Worm (Caenorhabditis elegans) whole organism, L2 larva: ENCODE measurements around the gene F56H11.2.

Source experiments
- C34F6.9 ChIP-seq: fragments of 150-350 bp; optimal IDR thresholded peaks from 2 replicates; lab custom pipeline; 2014; ENCODE audit warnings: missing biosample characterization, missing genetic modification characterization
- F13H6.1 ChIP-seq: sonication (generic microtip); optimal IDR thresholded peaks from 2 replicates; lab custom pipeline; 2016; ENCODE audit warnings: missing genetic modification characterization, missing compliant biosample characterization
- Y55F3AM.14 ChIP-seq: fragments of 200-800 bp; sonication (Bioruptor generic); optimal IDR thresholded peaks from 2 replicates; lab custom pipeline; 2018; ENCODE audit warnings: mild to moderate bottlenecking, missing genetic modification characterization, missing compliant biosample characterization
- ZK546.5 ChIP-seq: sonication (generic microtip); optimal IDR thresholded peaks from 2 replicates; lab custom pipeline; 2017; ENCODE audit warnings: missing biosample characterization, missing genetic modification characterization
- alr-1 ChIP-seq: fragments of 150-350 bp; optimal IDR thresholded peaks from 2 replicates; lab custom pipeline; 2014; ENCODE audit warnings: missing biosample characterization, missing genetic modification characterization
- ama-1 ChIP-seq: fragments of 150-350 bp; optimal IDR thresholded peaks from 2 replicates; lab custom pipeline; 2018; ENCODE audit warnings: inconsistent platforms
- blmp-1 ChIP-seq: sonication (generic microtip); optimal IDR thresholded peaks from 2 replicates; lab custom pipeline; 2017; ENCODE audit warnings: missing genetic modification characterization, mild to moderate bottlenecking, missing compliant biosample characterization, antibody characterized with exemption, moderate library complexity; ENCODE audit not compliant: insufficient read depth
- ceh-82 ChIP-seq: fragments of 150-350 bp; optimal IDR thresholded peaks from 2 replicates; lab custom pipeline; 2014; ENCODE audit warnings: missing biosample characterization, missing genetic modification characterization
- dmd-4 ChIP-seq: sonication (generic microtip); optimal IDR thresholded peaks from 2 replicates; lab custom pipeline; 2017; ENCODE audit warnings: missing biosample characterization, missing genetic modification characterization
- elt-1 ChIP-seq: fragments of 150-350 bp; optimal IDR thresholded peaks from 2 replicates; lab custom pipeline; 2014; ENCODE audit warnings: missing biosample characterization, missing genetic modification characterization
- elt-3 ChIP-seq: sonication (generic microtip); optimal IDR thresholded peaks from 2 replicates; lab custom pipeline; 2017; ENCODE audit warnings: missing biosample characterization, missing genetic modification characterization
- fos-1 ChIP-seq: fragments of 150-350 bp; optimal IDR thresholded peaks from 2 replicates; lab custom pipeline; 2014; ENCODE audit warnings: missing biosample characterization, missing genetic modification characterization
- lin-13 ChIP-seq: fragments of 150-350 bp; optimal IDR thresholded peaks from 2 replicates; lab custom pipeline; 2014; ENCODE audit warnings: missing biosample characterization, missing genetic modification reagents, missing genetic modification characterization
- lin-39 ChIP-seq: fragments of 150-350 bp; optimal IDR thresholded peaks from 2 replicates; lab custom pipeline; 2014; ENCODE audit warnings: missing biosample characterization, missing genetic modification reagents, missing genetic modification characterization
- mab-5 ChIP-seq: fragments of 150-350 bp; optimal IDR thresholded peaks from 2 replicates; lab custom pipeline; 2014; ENCODE audit warnings: missing biosample characterization, missing genetic modification characterization
- mdl-1 ChIP-seq, 2 experiments: fragments of 150-350 bp in 1 of 2; sonication (generic microtip) in 1 of 2; optimal IDR thresholded peaks; 2 replicates each; lab custom pipeline; 2017; ENCODE audit warnings: missing biosample characterization in 2 of 2, missing genetic modification characterization in 2 of 2
- nhr-12 ChIP-seq: fragments of 150-350 bp; optimal IDR thresholded peaks from 2 replicates; lab custom pipeline; 2014; ENCODE audit warnings: missing biosample characterization, missing genetic modification characterization
- nhr-129 ChIP-seq: fragments of 150-350 bp; optimal IDR thresholded peaks from 2 replicates; lab custom pipeline; 2014; ENCODE audit warnings: missing biosample characterization, missing genetic modification characterization
- nhr-21 ChIP-seq: fragments of 150-350 bp; optimal IDR thresholded peaks from 2 replicates; lab custom pipeline; 2014; ENCODE audit warnings: missing biosample characterization, missing genetic modification characterization
- nhr-237 ChIP-seq: fragments of 150-350 bp; optimal IDR thresholded peaks from 2 replicates; lab custom pipeline; 2014; ENCODE audit warnings: missing biosample characterization, missing genetic modification characterization
- nhr-6 ChIP-seq: fragments of 150-350 bp; optimal IDR thresholded peaks from 2 replicates; lab custom pipeline; 2014; ENCODE audit warnings: missing biosample characterization, missing genetic modification characterization
- peb-1 ChIP-seq: fragments of 150-350 bp; optimal IDR thresholded peaks from 2 replicates; lab custom pipeline; 2014; ENCODE audit warnings: missing biosample characterization, missing genetic modification characterization
- skn-1 ChIP-seq: sonication (generic microtip); optimal IDR thresholded peaks from 2 replicates; lab custom pipeline; 2017; ENCODE audit warnings: missing biosample characterization, missing genetic modification characterization
- sma-3 ChIP-seq: sonication (generic microtip); optimal IDR thresholded peaks from 2 replicates; lab custom pipeline; 2016; ENCODE audit warnings: missing genetic modification reagents, missing genetic modification characterization, missing compliant biosample characterization
- unc-55 ChIP-seq: fragments of 150-350 bp; sonication (generic microtip); optimal IDR thresholded peaks from 3 replicates; lab custom pipeline; 2014; ENCODE audit warnings: missing biosample characterization, missing genetic modification reagents, missing genetic modification characterization
- unc-62 ChIP-seq: fragments of 150-350 bp; optimal IDR thresholded peaks from 2 replicates; lab custom pipeline; 2014; ENCODE audit warnings: missing biosample characterization, missing genetic modification reagents, missing genetic modification characterization
- zag-1 ChIP-seq: fragments of 150-350 bp; optimal IDR thresholded peaks from 2 replicates; lab custom pipeline; 2014; ENCODE audit warnings: missing biosample characterization, missing genetic modification characterization
- ztf-1 ChIP-seq: fragments of 200-800 bp; sonication (Bioruptor generic); conservative IDR thresholded peaks from 2 replicates; pipeline ENCODE4 v1.3.6; 2022; ENCODE audit warnings: missing genetic modification characterization, missing compliant biosample characterization
- ztf-4 ChIP-seq: fragments of 150-350 bp; optimal IDR thresholded peaks from 2 replicates; lab custom pipeline; 2014; ENCODE audit warnings: missing biosample characterization, missing genetic modification characterization

The F56H11.2 gene

ce11 chrIV:9533071-9533470 is at the start of gene F56H11.2:
Gene F56H11.2 (minus strand): TSS chrIV:9533171.
- TF ChIP-seq nhr-12 (tag; lab: Kevin White, UChicago), result no peak
- no peak for TF ChIP-seq Y55F3AM.14 (GFP tag; lab: Kevin White, UChicago)
- TF ChIP-seq ceh-82 (tag; lab: Kevin White, UChicago), result no peak
- TF ChIP-seq nhr-21 (tag; lab: Kevin White, UChicago), result no peak
- no peak for TF ChIP-seq lin-39 (tag; lab: Kevin White, UChicago)
- TF ChIP-seq ama-1 (lab: Kevin White, UChicago), result no peak
- no peak for TF ChIP-seq unc-62 (GFP tag; lab: Kevin White, UChicago)
- no peak for TF ChIP-seq sma-3 (GFP tag; lab: Kevin White, UChicago)
- no peak for TF ChIP-seq lin-13 (GFP tag; lab: Kevin White, UChicago)
- TF ChIP-seq mab-5, result no peak
- no peak for TF ChIP-seq elt-3 (tag; lab: Kevin White, UChicago)
- TF ChIP-seq peb-1, result no peak
- TF ChIP-seq dmd-4 (tag; lab: Kevin White, UChicago), result no peak
- no peak for TF ChIP-seq nhr-6

ce11 chrIV:9580021-9580420 is 47.0 kb upstream of the F56H11.2 start, which contains the start of gene npr-2:
Gene npr-2 (minus strand): TSS chrIV:9580121.
- TF ChIP-seq nhr-21 (tag; lab: Kevin White, UChicago), result no peak

- TF ChIP-seq ztf-1 (GFP tag; lab: Robert Waterston, UW), result no peak
- no peak for TF ChIP-seq nhr-237 (tag; lab: Kevin White, UChicago)
- TF ChIP-seq ZK546.5 (tag; lab: Kevin White, UChicago), result no peak
- TF ChIP-seq, all 48 proteins: peak for 0
Measured at ce11 chrIV:9566505-9566904, 33.5 kb upstream of the F56H11.2 start, which contains the start of gene lron-14. Gene lron-14 (minus strand): TSS chrIV:9566605.

ce11 chrIV:9563529-9564376 is 30.8 kb upstream of the F56H11.2 start:
- no peak for TF ChIP-seq nhr-129
- TF ChIP-seq zag-1, result no peak
- no peak for TF ChIP-seq lin-39 (tag; lab: Kevin White, UChicago)
- no peak for TF ChIP-seq ztf-4 (tag; lab: Kevin White, UChicago)
- no peak for TF ChIP-seq C34F6.9 (tag; lab: Kevin White, UChicago)
- TF ChIP-seq nhr-21 (tag; lab: Kevin White, UChicago), result no peak
- no peak for TF ChIP-seq unc-55 (GFP tag; lab: Kevin White, UChicago)
- TF ChIP-seq, all 48 proteins: peak for 0

- TF ChIP-seq zag-1, result no peak
Measured at ce11 chrIV:9563079-9563478, 30.1 kb upstream of the F56H11.2 start, which contains the start of gene col-122. Gene col-122 (plus strand): TSS chrIV:9563379.

- TF ChIP-seq mdl-1 (tag; optimal IDR thresholded peaks at IDR 0.05; lab: Kevin White, UChicago) (no peak), nhr-129 (no peak), ama-1 (lab: Kevin White, UChicago) (no peak), nhr-6 (no peak), Y55F3AM.14 (GFP tag; lab: Kevin White, UChicago) (no peak), lin-39 (tag; lab: Kevin White, UChicago) (no peak), sma-3 (GFP tag; lab: Kevin White, UChicago) (no peak), fos-1 (tag; lab: Kevin White, UChicago) (no peak), skn-1 (tag; lab: Kevin White, UChicago) (no peak), blmp-1 (tag; lab: Kevin White, UChicago) (no peak), nhr-237 (tag; lab: Kevin White, UChicago) (no peak), F13H6.1 (tag; lab: Kevin White, UChicago) (no peak), elt-1 (tag; lab: Kevin White, UChicago) (no peak), alr-1 (tag; lab: Kevin White, UChicago) (no peak), zag-1 (no peak), ceh-82 (tag; lab: Kevin White, UChicago) (no peak)
- TF ChIP-seq, all 48 proteins: peak for 0
Measured at ce11 chrIV:9545986-9546385, 13.0 kb upstream of the F56H11.2 start, which contains the start of gene T05A1.5. Gene T05A1.5 (plus strand): TSS chrIV:9546286.
